Fruit fly (Drosophila melanogaster) S2 (cell line): ENCODE measurements around the gene Fdh.

ENCODE experiments used
- CG8478 ChIP-seq: fragments of >200 bp; optimal IDR thresholded peaks from 2 replicates; lab custom pipeline; 2018
- CTCF ChIP-seq, 2 experiments: fragments of >200 bp; optimal IDR thresholded peaks; 2 replicates each; lab custom pipeline; 2018

DNA sequence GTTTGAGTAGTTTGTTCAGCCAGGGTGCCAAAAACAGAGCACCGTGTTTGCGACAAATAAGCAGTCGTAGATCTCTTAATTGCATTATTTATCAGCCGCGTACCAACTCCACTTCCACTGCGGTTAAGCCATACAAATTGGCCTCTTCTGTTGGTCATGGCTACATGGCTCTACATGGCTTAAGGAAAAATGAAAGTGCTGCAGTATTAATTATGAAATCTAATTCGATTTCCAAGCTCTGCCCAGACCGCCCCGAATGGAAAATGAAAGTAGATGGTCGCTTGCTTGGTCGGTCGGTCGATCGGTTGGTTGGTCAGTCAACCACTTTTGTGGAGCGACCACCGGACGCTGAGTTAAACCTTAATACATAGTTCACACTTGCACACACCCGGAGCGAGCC lies 35.3 kb downstream of the Fdh start:
- no peak for TF ChIP-seq CG8478 (lab: Kevin White, UChicago)
- TF ChIP-seq CTCF (optimal IDR thresholded peaks at IDR 0.05; lab: Kevin White, UChicago) = no peak
